Worm (Caenorhabditis elegans) whole organism, midembryonic: ENCODE results near the gene C25F9.11.

ENCODE experiments used
- T22C8.4 ChIP-seq: fragments of 200-800 bp; sonication (Bioruptor generic); IDR thresholded peaks from 2 replicates; pipeline ENCODE4 v1.3.6; 2022; ENCODE audit warnings: missing genetic modification characterization, missing compliant biosample characterization
- cog-1 ChIP-seq: sonication (generic microtip); optimal IDR thresholded peaks from 2 replicates; lab custom pipeline; 2016; ENCODE audit warnings: missing genetic modification characterization, missing compliant biosample characterization
- flt-1 ChIP-seq: fragments of 200-800 bp; sonication (Bioruptor generic); IDR thresholded peaks from 2 replicates; pipeline ENCODE4 v1.3.6; 2022; ENCODE audit warnings: missing genetic modification characterization, missing compliant biosample characterization
- med-1 ChIP-seq: sonication (generic microtip); optimal IDR thresholded peaks from 2 replicates; lab custom pipeline; 2017; ENCODE audit warnings: missing genetic modification characterization, mild to moderate bottlenecking, missing compliant biosample characterization, antibody characterized with exemption, missing genetic modification reagents; ENCODE audit not compliant: insufficient read depth
- ref-1 ChIP-seq: fragments of 200-800 bp; sonication (Bioruptor generic); conservative IDR thresholded peaks from 2 replicates; pipeline ENCODE4 v1.3.6; 2022; ENCODE audit warnings: missing genetic modification reagents, missing genetic modification characterization, missing compliant biosample characterization
- tab-1 ChIP-seq: fragments of 200-800 bp; sonication (Bioruptor generic); IDR thresholded peaks from 2 replicates; pipeline ENCODE4 v1.3.6; 2022; ENCODE audit warnings: missing genetic modification characterization, missing compliant biosample characterization
- ztf-23 ChIP-seq: fragments of 200-800 bp; sonication (Bioruptor generic); IDR thresholded peaks from 2 replicates; pipeline ENCODE4 v1.3.6; 2022; ENCODE audit warnings: missing genetic modification reagents, missing genetic modification characterization, missing compliant biosample characterization

ce11 chrV:19432030-19432429 lies 842 bp downstream of the C25F9.11 start:
- TF ChIP-seq cog-1: no peak
- no peak for TF ChIP-seq ref-1 (GFP tag; lab: Robert Waterston, UW)
- no peak for TF ChIP-seq ztf-23 (GFP tag; lab: Robert Waterston, UW)
- no peak for TF ChIP-seq T22C8.4
- TF ChIP-seq flt-1: no peak
- TF ChIP-seq tab-1 (GFP tag; lab: Robert Waterston, UW): no peak
- TF ChIP-seq med-1: no peak
